Fruit fly (Drosophila melanogaster) whole organism, embryonic: ENCODE data around the gene Pdhb.
A peak's percentile ranks its signal among the peaks of the same experiment; 100 is the strongest.

ENCODE experiments used
- Awh ChIP-seq: fragments of 200-800 bp; sonication (Bioruptor generic); IDR thresholded peaks from 2 replicates; pipeline ENCODE4, ENCODE4 v1.3.6; 2022; ENCODE audit warnings: missing biosample characterization, missing genetic modification characterization
- Blimp-1 ChIP-seq: fragments of 200-800 bp; sonication (Bioruptor generic); optimal IDR thresholded peaks from 3 replicates; lab custom pipeline; 2018; ENCODE audit warnings: missing biosample characterization, missing genetic modification characterization, mild to moderate bottlenecking, moderate library complexity, missing genetic modification reagents
- CG10959 ChIP-seq: fragments of 200-800 bp; sonication (Bioruptor generic); IDR thresholded peaks from 2 replicates; pipeline ENCODE4 v1.3.6; 2022; ENCODE audit warnings: missing biosample characterization, missing genetic modification characterization
- CG11723 ChIP-seq: fragments of 200-800 bp; sonication (Bioruptor generic); optimal IDR thresholded peaks from 2 replicates; lab custom pipeline; 2017; ENCODE audit warnings: missing biosample characterization, mild to moderate bottlenecking, missing genetic modification characterization
- CG12071 ChIP-seq: fragments of 200-800 bp; sonication (Bioruptor generic); optimal IDR thresholded peaks from 3 replicates; lab custom pipeline; 2018; ENCODE audit warnings: missing biosample characterization, mild to moderate bottlenecking, missing genetic modification characterization
- CG13624 ChIP-seq: fragments of 200-800 bp; sonication (Bioruptor generic); optimal IDR thresholded peaks from 2 replicates; lab custom pipeline; 2016; ENCODE audit warnings: missing biosample characterization, missing genetic modification characterization
- CG15479 ChIP-seq: fragments of 200-800 bp; sonication (Bioruptor generic); optimal IDR thresholded peaks from 3 replicates; lab custom pipeline; 2019; ENCODE audit warnings: missing biosample characterization, mild to moderate bottlenecking, missing genetic modification characterization, moderate library complexity
- CG17385 ChIP-seq: fragments of 200-800 bp; sonication (Bioruptor generic); optimal IDR thresholded peaks from 3 replicates; lab custom pipeline; 2018; ENCODE audit warnings: missing biosample characterization, mild to moderate bottlenecking, missing genetic modification characterization
- CG17568 ChIP-seq: fragments of 200-800 bp; sonication (Bioruptor generic); optimal IDR thresholded peaks from 2 replicates; lab custom pipeline; 2018; ENCODE audit warnings: missing biosample characterization, mild to moderate bottlenecking, missing genetic modification characterization, moderate library complexity
- CG17802 ChIP-seq: fragments of 200-800 bp; sonication (Bioruptor generic); optimal IDR thresholded peaks from 2 replicates; lab custom pipeline; 2018; ENCODE audit warnings: missing biosample characterization, mild to moderate bottlenecking, missing genetic modification characterization, moderate library complexity
- CG1832 ChIP-seq: fragments of 200-800 bp; sonication (Bioruptor generic); optimal IDR thresholded peaks from 2 replicates; lab custom pipeline; 2017; ENCODE audit warnings: missing biosample characterization, mild to moderate bottlenecking, missing genetic modification characterization, inconsistent platforms
- CG18599 ChIP-seq: fragments of 200-800 bp; sonication (Bioruptor generic); optimal IDR thresholded peaks from 3 replicates; lab custom pipeline; 2017; ENCODE audit warnings: missing biosample characterization, missing genetic modification characterization, mild to moderate bottlenecking, moderate library complexity, missing genetic modification reagents
- CG2712 ChIP-seq: fragments of 200-800 bp; optimal IDR thresholded peaks from 3 replicates; lab custom pipeline; 2019; ENCODE audit warnings: missing biosample characterization, mild to moderate bottlenecking, missing genetic modification characterization, moderate library complexity
- CG2875 ChIP-seq: fragments of 200-800 bp; sonication (Bioruptor generic); optimal IDR thresholded peaks from 2 replicates; lab custom pipeline; 2017; ENCODE audit warnings: missing biosample characterization, mild to moderate bottlenecking, missing genetic modification characterization, missing genetic modification reagents
- CG4360 ChIP-seq: fragments of 200-800 bp; sonication (Bioruptor generic); IDR thresholded peaks from 2 replicates; pipeline ENCODE4 v1.3.6; 2022; ENCODE audit warnings: missing biosample characterization, missing genetic modification characterization
- CG6689 ChIP-seq: fragments of 200-800 bp; sonication (Bioruptor generic); IDR thresholded peaks from 2 replicates; pipeline ENCODE4 v1.3.6; 2022; ENCODE audit warnings: missing biosample characterization, missing genetic modification characterization
- CG6765 ChIP-seq: fragments of 200-800 bp; sonication (Bioruptor generic); optimal IDR thresholded peaks from 3 replicates; lab custom pipeline; 2017; ENCODE audit warnings: missing biosample characterization, mild to moderate bottlenecking, missing genetic modification characterization
- CG7372 ChIP-seq: fragments of 200-800 bp; sonication (Bioruptor generic); IDR thresholded peaks from 2 replicates; pipeline ENCODE4 v1.3.6; 2022; ENCODE audit warnings: missing biosample characterization, missing genetic modification characterization
- CG7556 ChIP-seq: fragments of 200-800 bp; sonication (Bioruptor generic); optimal IDR thresholded peaks from 2 replicates; lab custom pipeline; 2017; ENCODE audit warnings: missing biosample characterization, mild to moderate bottlenecking, missing genetic modification characterization
- CG8924 ChIP-seq: fragments of 200-800 bp; optimal IDR thresholded peaks from 3 replicates; lab custom pipeline; 2019; ENCODE audit warnings: missing biosample characterization, mild to moderate bottlenecking, missing genetic modification characterization, moderate library complexity
- Camta ChIP-seq: fragments of 200-800 bp; sonication (Bioruptor generic); optimal IDR thresholded peaks from 2 replicates; lab custom pipeline; 2016; ENCODE audit warnings: missing biosample characterization, missing genetic modification characterization
- D19B ChIP-seq: fragments of 200-800 bp; sonication (Bioruptor generic); optimal IDR thresholded peaks from 2 replicates; lab custom pipeline; 2017; ENCODE audit warnings: missing biosample characterization, mild to moderate bottlenecking, missing genetic modification characterization
- Deaf1 ChIP-seq: fragments of 200-800 bp; optimal IDR thresholded peaks from 3 replicates; lab custom pipeline; 2019; ENCODE audit warnings: missing biosample characterization, mild to moderate bottlenecking, missing genetic modification characterization, moderate library complexity
- Ets97D ChIP-seq: fragments of 200-800 bp; sonication (Bioruptor generic); optimal IDR thresholded peaks from 3 replicates; lab custom pipeline; 2016; ENCODE audit warnings: missing biosample characterization, missing genetic modification characterization
- HHEX ChIP-seq: fragments of 200-800 bp; sonication (Bioruptor generic); optimal IDR thresholded peaks from 3 replicates; lab custom pipeline; 2017; ENCODE audit warnings: missing biosample characterization, mild to moderate bottlenecking, missing genetic modification characterization, missing genetic modification reagents
- Hr78 ChIP-seq, 2 experiments: fragments of 200-800 bp in 1 of 2; fragments of >200 bp in 1 of 2; sonication (Bioruptor generic) in 1 of 2; optimal IDR thresholded peaks; 2 replicates each; lab custom pipeline; 2017 to 2019; ENCODE audit warnings: missing biosample characterization in 2 of 2, missing genetic modification characterization in 2 of 2, mild to moderate bottlenecking in 1 of 2, moderate library complexity in 1 of 2
- Nf-YB ChIP-seq: fragments of 200-800 bp; sonication (Bioruptor generic); optimal IDR thresholded peaks from 3 replicates; lab custom pipeline; 2019; ENCODE audit warnings: missing biosample characterization, mild to moderate bottlenecking, missing genetic modification characterization, moderate library complexity
- TFAM ChIP-seq: fragments of 200-800 bp; sonication (Bioruptor generic); optimal IDR thresholded peaks from 2 replicates; lab custom pipeline; 2017; ENCODE audit warnings: missing biosample characterization, missing genetic modification characterization, inconsistent platforms
- Taf1 ChIP-seq: fragments of 200-800 bp; sonication (Bioruptor generic); IDR thresholded peaks from 2 replicates; pipeline ENCODE4 v1.3.6; 2022; ENCODE audit warnings: missing biosample characterization, missing genetic modification characterization
- ac ChIP-seq: fragments of 200-800 bp; sonication (Bioruptor generic); optimal IDR thresholded peaks from 3 replicates; lab custom pipeline; 2017; ENCODE audit warnings: missing biosample characterization, mild to moderate bottlenecking, missing genetic modification characterization
- bsh ChIP-seq, 2 experiments: fragments of 200-800 bp; sonication (Bioruptor generic); optimal IDR thresholded peaks; 2 replicates each; lab custom pipeline; 2017 to 2018; ENCODE audit warnings: mild to moderate bottlenecking in 2 of 2, missing biosample characterization in 2 of 2, missing genetic modification characterization in 2 of 2, moderate library complexity in 1 of 2
- caup ChIP-seq: fragments of 200-800 bp; sonication (Bioruptor generic); optimal IDR thresholded peaks from 3 replicates; lab custom pipeline; 2017; ENCODE audit warnings: missing biosample characterization, mild to moderate bottlenecking, missing genetic modification characterization, moderate library complexity; ENCODE audit not compliant: severe bottlenecking
- ci ChIP-seq: fragments of 200-800 bp; sonication (Bioruptor generic); IDR thresholded peaks from 3 replicates; pipeline ENCODE4 v1.3.6; 2022; ENCODE audit warnings: missing biosample characterization, missing genetic modification characterization
- gem ChIP-seq: fragments of 200-800 bp; sonication (Bioruptor generic); optimal IDR thresholded peaks from 2 replicates; lab custom pipeline; 2019; ENCODE audit warnings: missing biosample characterization, mild to moderate bottlenecking, missing genetic modification characterization, moderate library complexity
- h ChIP-seq: fragments of >200 bp; optimal IDR thresholded peaks from 2 replicates; lab custom pipeline; 2017
- insv ChIP-seq, 2 experiments: fragments of 200-800 bp; sonication (Bioruptor generic); optimal IDR thresholded peaks; 3 replicates each; lab custom pipeline; 2016 to 2018; ENCODE audit warnings: missing biosample characterization in 2 of 2, missing genetic modification characterization in 2 of 2
- inv ChIP-seq: fragments of 200-800 bp; sonication (Bioruptor generic); IDR thresholded peaks from 2 replicates; pipeline ENCODE4 v1.3.6; 2022; ENCODE audit warnings: missing biosample characterization, missing genetic modification characterization; ENCODE audit not compliant: partially characterized antibody
- ken ChIP-seq: fragments of 200-800 bp; sonication (Bioruptor generic); IDR thresholded peaks from 3 replicates; pipeline ENCODE4 v1.3.6; 2022; ENCODE audit warnings: missing biosample characterization, missing genetic modification characterization
- lmd ChIP-seq: fragments of 200-800 bp; sonication (Bioruptor generic); IDR thresholded peaks from 2 replicates; pipeline ENCODE4 v1.3.6; 2022; ENCODE audit warnings: missing biosample characterization, missing genetic modification characterization
- org-1 ChIP-seq: fragments of 200-800 bp; sonication (Bioruptor generic); optimal IDR thresholded peaks from 2 replicates; lab custom pipeline; 2017; ENCODE audit warnings: missing biosample characterization, missing genetic modification characterization
- pfk ChIP-seq: fragments of 200-800 bp; sonication (Bioruptor generic); optimal IDR thresholded peaks from 2 replicates; lab custom pipeline; 2018; ENCODE audit warnings: missing biosample characterization, mild to moderate bottlenecking, missing genetic modification characterization, moderate library complexity
- tin ChIP-seq: fragments of 200-800 bp; sonication (Bioruptor generic); optimal IDR thresholded peaks from 3 replicates; lab custom pipeline; 2016; ENCODE audit warnings: missing biosample characterization, missing genetic modification characterization
- zen ChIP-seq: fragments of 200-800 bp; sonication (Bioruptor generic); optimal IDR thresholded peaks from 3 replicates; lab custom pipeline; 2018; ENCODE audit warnings: missing biosample characterization, mild to moderate bottlenecking, missing genetic modification characterization, moderate library complexity
- zfh1 ChIP-seq: fragments of 200-800 bp; sonication (Bioruptor generic); IDR thresholded peaks from 3 replicates; pipeline ENCODE4 v1.3.6; 2022; ENCODE audit warnings: missing biosample characterization, missing genetic modification characterization

Pdhb gene

dm6 chr3R:29082511-29083296 lies 30.2 kb upstream of the Pdhb start (continued):
- TF ChIP-seq ken (0 out of 3 replicates have a peak, but pooled peaks have one; percentile 21), CG4360 (GFP tag; lab: Robert Waterston, UW) (peak; percentile 83), bsh (GFP tag; optimal IDR thresholded peaks at IDR 0.05; lab: Kevin White, UChicago) (no peak), Taf1 (no peak), caup (GFP tag; lab: Kevin White, UChicago) (no peak), CG13624 (GFP tag; lab: Kevin White, UChicago) (no peak), gem (tag; lab: Kevin White, UChicago) (peak; percentile 9), CG11723 (GFP tag; lab: Kevin White, UChicago) (no peak)

- TF ChIP-seq Camta (GFP tag; lab: Kevin White, UChicago) = peak; percentile 1
- TF ChIP-seq D19B (GFP tag; lab: Kevin White, UChicago) = no peak
- no peak for TF ChIP-seq CG7556 (GFP tag; lab: Kevin White, UChicago)
- TF ChIP-seq CG6765 = no peak
- TF ChIP-seq insv (GFP tag; optimal IDR thresholded peaks at IDR 0.05; lab: Kevin White, UChicago) = no peak
- TF ChIP-seq ac (GFP tag; lab: Kevin White, UChicago) = peak; percentile 63
- peak; percentile 63 for TF ChIP-seq Deaf1 (tag; lab: Kevin White, UChicago)
- TF ChIP-seq h (lab: Kevin White, UChicago) = no peak
- TF ChIP-seq CG15479 = peak; percentile 76
- peak in 1 of 2 experiments; percentile 22 for TF ChIP-seq Hr78 (GFP tag; optimal IDR thresholded peaks at IDR 0.05; lab: Kevin White, UChicago)
- no peak for TF ChIP-seq CG2712
- peak; percentile 50; the same call in 2 of the 3 replicates for TF ChIP-seq ci
- no peak for TF ChIP-seq CG18599
- TF ChIP-seq CG10959 (GFP tag; lab: Robert Waterston, UW) = no peak
- 0 out of 3 replicates have a peak, but pooled peaks have one; percentile 17 for TF ChIP-seq zfh1 (GFP tag; lab: Robert Waterston, UW)
- no peak for TF ChIP-seq lmd (GFP tag; lab: Robert Waterston, UW)
- TF ChIP-seq CG7372 = no peak
- peak; percentile 14 for TF ChIP-seq HHEX
- TF ChIP-seq CG12071 = peak; percentile 45
- no peak for TF ChIP-seq Ets97D (GFP tag; lab: Kevin White, UChicago)
- no peak for TF ChIP-seq inv (GFP tag; lab: Robert Waterston, UW)
- TF ChIP-seq CG2875 (GFP tag; lab: Kevin White, UChicago) = peak; percentile 38
- TF ChIP-seq org-1 (GFP tag; lab: Kevin White, UChicago) = peak; percentile 13
- peak; percentile 83 for TF ChIP-seq pfk
- peak; percentile 29 for TF ChIP-seq CG17385 (GFP tag; lab: Kevin White, UChicago)
- TF ChIP-seq CG17568 = peak; percentile 30
- no peak for TF ChIP-seq CG6689 (GFP tag; lab: Robert Waterston, UW)
- peak; percentile 34 for TF ChIP-seq Blimp-1 (GFP tag; lab: Kevin White, UChicago)
- TF ChIP-seq zen (tag; lab: Kevin White, UChicago) = peak; percentile 1
- peak; percentile 13 for TF ChIP-seq Nf-YB (GFP tag; lab: Kevin White, UChicago)
- peak; percentile 59; the same call in 1 of the 2 replicates for TF ChIP-seq Awh (GFP tag; lab: Robert Waterston, UW)
- TF ChIP-seq TFAM (GFP tag; lab: Kevin White, UChicago) = no peak
- no peak for TF ChIP-seq tin
- no peak for TF ChIP-seq CG17802 (tag; lab: Kevin White, UChicago)
- peak; percentile 44 for TF ChIP-seq CG1832 (GFP tag; lab: Kevin White, UChicago)
- TF ChIP-seq CG8924 (tag; lab: Kevin White, UChicago) = peak; percentile 32
These were observed 29.1 kb upstream of the Pdhb start for dm6 chr3R:29083459-29084457.
